Worm (Caenorhabditis elegans) whole organism, L1 larva: ENCODE data around the gene ZK666.14.
A peak's percentile ranks its signal among the peaks of the same experiment; 100 is the strongest.

Experiments used
- C04F5.9 ChIP-seq: sonication (generic microtip); optimal IDR thresholded peaks from 2 replicates; lab custom pipeline; 2016; ENCODE audit warnings: missing genetic modification characterization, missing compliant biosample characterization
- C16A3.4 ChIP-seq: fragments of 150-350 bp; optimal IDR thresholded peaks from 2 replicates; lab custom pipeline; 2014; ENCODE audit warnings: missing biosample characterization, missing genetic modification characterization
- C34B4.2 ChIP-seq: sonication (generic microtip); optimal IDR thresholded peaks from 2 replicates; lab custom pipeline; 2017; ENCODE audit warnings: mild to moderate bottlenecking, missing genetic modification characterization, missing compliant biosample characterization
- F16B12.6 ChIP-seq: fragments of 150-350 bp; optimal IDR thresholded peaks from 2 replicates; lab custom pipeline; 2014; ENCODE audit warnings: missing biosample characterization, missing genetic modification characterization
- Y116A8C.19 ChIP-seq: sonication (generic microtip); optimal IDR thresholded peaks from 2 replicates; lab custom pipeline; 2016; ENCODE audit warnings: missing compliant biosample characterization, missing genetic modification characterization, borderline replicate concordance
- aha-1 ChIP-seq: fragments of 150-350 bp; optimal IDR thresholded peaks from 2 replicates; lab custom pipeline; 2014; ENCODE audit warnings: missing biosample characterization, missing genetic modification characterization
- alr-1 ChIP-seq: fragments of 200-800 bp; sonication (Bioruptor generic); optimal IDR thresholded peaks from 2 replicates; lab custom pipeline; 2018; ENCODE audit warnings: borderline replicate concordance, mild to moderate bottlenecking, missing genetic modification characterization, missing compliant biosample characterization
- blmp-1 ChIP-seq: fragments of 150-350 bp; optimal IDR thresholded peaks from 2 replicates; lab custom pipeline; 2014; ENCODE audit warnings: missing biosample characterization, missing genetic modification characterization
- ceh-63 ChIP-seq: fragments of 200-800 bp; sonication (Bioruptor generic); optimal IDR thresholded peaks from 2 replicates; lab custom pipeline; 2018; ENCODE audit warnings: mild to moderate bottlenecking, missing genetic modification characterization, missing compliant biosample characterization
- ceh-8 ChIP-seq: fragments of 200-800 bp; sonication (Bioruptor generic); optimal IDR thresholded peaks from 2 replicates; lab custom pipeline; 2018; ENCODE audit warnings: mild to moderate bottlenecking, missing genetic modification characterization, moderate library complexity, missing compliant biosample characterization
- ceh-88 ChIP-seq: fragments of 200-800 bp; sonication (Bioruptor generic); IDR thresholded peaks from 2 replicates; pipeline ENCODE4 v1.3.6; 2022; ENCODE audit warnings: missing genetic modification characterization, missing compliant biosample characterization
- ceh-90 ChIP-seq: sonication (generic microtip); optimal IDR thresholded peaks from 2 replicates; lab custom pipeline; 2016; ENCODE audit warnings: missing genetic modification characterization, missing compliant biosample characterization
- dpl-1 ChIP-seq, 3 experiments: fragments of 150-350 bp in 2 of 3; sonication (generic microtip) in 1 of 3; optimal IDR thresholded peaks; 2 replicates each; lab custom pipeline; 2014 to 2017; ENCODE audit warnings: missing biosample characterization in 3 of 3, missing genetic modification characterization in 3 of 3, missing genetic modification reagents in 3 of 3
- dsc-1 ChIP-seq: sonication (generic microtip); optimal IDR thresholded peaks from 2 replicates; lab custom pipeline; 2016; ENCODE audit warnings: mild to moderate bottlenecking, missing genetic modification characterization, missing compliant biosample characterization
- efl-3 ChIP-seq: fragments of 200-800 bp; sonication (Bioruptor generic); optimal IDR thresholded peaks from 2 replicates; lab custom pipeline; 2018; ENCODE audit warnings: mild to moderate bottlenecking, missing genetic modification characterization, missing compliant biosample characterization
- egl-13 ChIP-seq: sonication (generic microtip); optimal IDR thresholded peaks from 2 replicates; lab custom pipeline; 2016; ENCODE audit warnings: missing genotype, missing genetic modification reagents, missing genetic modification characterization, missing compliant biosample characterization
- ets-5 ChIP-seq: fragments of 200-800 bp; sonication (Bioruptor generic); IDR thresholded peaks from 2 replicates; pipeline ENCODE4 v1.3.6; 2022; ENCODE audit warnings: missing genetic modification characterization, missing compliant biosample characterization
- fkh-10 ChIP-seq: sonication (generic microtip); optimal IDR thresholded peaks from 2 replicates; lab custom pipeline; 2017; ENCODE audit warnings: missing biosample characterization, missing genetic modification reagents, missing genetic modification characterization
- fkh-4 ChIP-seq: sonication (generic microtip); optimal IDR thresholded peaks from 2 replicates; lab custom pipeline; 2016; ENCODE audit warnings: missing compliant biosample characterization, missing genetic modification characterization, borderline replicate concordance
- fkh-8 ChIP-seq: sonication (generic microtip); optimal IDR thresholded peaks from 2 replicates; lab custom pipeline; 2016; ENCODE audit warnings: mild to moderate bottlenecking, missing genetic modification characterization, missing compliant biosample characterization
- grh-1 ChIP-seq: fragments of 200-800 bp; sonication (Bioruptor generic); IDR thresholded peaks from 2 replicates; pipeline ENCODE4 v1.3.6; 2022; ENCODE audit warnings: missing genetic modification reagents, missing genetic modification characterization, missing compliant biosample characterization
- hlh-17 ChIP-seq: fragments of 200-800 bp; sonication (Bioruptor generic); optimal IDR thresholded peaks from 2 replicates; lab custom pipeline; 2018; ENCODE audit warnings: missing genetic modification characterization, mild to moderate bottlenecking, missing compliant biosample characterization, moderate library complexity, borderline replicate concordance
- hlh-4 ChIP-seq: sonication (generic microtip); optimal IDR thresholded peaks from 2 replicates; lab custom pipeline; 2016; ENCODE audit warnings: mild to moderate bottlenecking, missing genetic modification characterization, missing compliant biosample characterization
- hpl-2 ChIP-seq: fragments of 150-350 bp; optimal IDR thresholded peaks from 2 replicates; lab custom pipeline; 2014; ENCODE audit warnings: missing biosample characterization, missing genetic modification reagents, missing genetic modification characterization
- irx-1 ChIP-seq: sonication (generic microtip); optimal IDR thresholded peaks from 2 replicates; lab custom pipeline; 2016; ENCODE audit warnings: missing genetic modification characterization, missing compliant biosample characterization
- isw-1 ChIP-seq: fragments of 200-800 bp; sonication (Bioruptor generic); IDR thresholded peaks from 2 replicates; pipeline ENCODE4 v1.3.6; 2022; ENCODE audit warnings: missing genetic modification characterization, missing compliant biosample characterization
- jun-1 ChIP-seq: fragments of 150-350 bp; optimal IDR thresholded peaks from 2 replicates; lab custom pipeline; 2014; ENCODE audit warnings: missing biosample characterization, missing genetic modification reagents, missing genetic modification characterization
- lin-13 ChIP-seq: fragments of 150-350 bp; optimal IDR thresholded peaks from 2 replicates; lab custom pipeline; 2014; ENCODE audit warnings: missing biosample characterization, missing genetic modification reagents, missing genetic modification characterization
- lin-15B ChIP-seq: fragments of 150-350 bp; sonication (generic microtip); optimal IDR thresholded peaks from 3 replicates; lab custom pipeline; 2014; ENCODE audit warnings: missing biosample characterization, missing genetic modification characterization
- lin-35 ChIP-seq, 2 experiments: fragments of 150-350 bp; optimal IDR thresholded peaks; 2 replicates each; lab custom pipeline; 2014; ENCODE audit warnings: missing biosample characterization in 2 of 2, missing genetic modification characterization in 2 of 2, missing genetic modification reagents in 2 of 2
- lir-3 ChIP-seq: sonication (generic microtip); optimal IDR thresholded peaks from 2 replicates; lab custom pipeline; 2016; ENCODE audit warnings: mild to moderate bottlenecking, missing genetic modification characterization, moderate library complexity, missing compliant biosample characterization; ENCODE audit not compliant: poor library complexity
- mab-9 ChIP-seq: fragments of 200-800 bp; sonication (Bioruptor generic); IDR thresholded peaks from 2 replicates; pipeline ENCODE4 v1.3.6; 2022; ENCODE audit warnings: missing genetic modification reagents, missing genetic modification characterization, missing compliant biosample characterization
- mdl-1 ChIP-seq, 2 experiments: fragments of 150-350 bp; optimal IDR thresholded peaks; 2 replicates each; lab custom pipeline; 2014 to 2017; ENCODE audit warnings: missing biosample characterization in 2 of 2, missing genetic modification characterization in 2 of 2, inconsistent platforms in 1 of 2
- nhr-11 ChIP-seq: fragments of 150-350 bp; optimal IDR thresholded peaks from 2 replicates; lab custom pipeline; 2014; ENCODE audit warnings: missing biosample characterization, missing genetic modification characterization
- nhr-19 ChIP-seq: fragments of 200-800 bp; sonication (Bioruptor generic); conservative IDR thresholded peaks from 2 replicates; pipeline ENCODE4 v1.3.6; 2022; ENCODE audit warnings: missing genetic modification characterization, missing compliant biosample characterization
- nhr-237 ChIP-seq: fragments of 150-350 bp; optimal IDR thresholded peaks from 2 replicates; lab custom pipeline; 2014; ENCODE audit warnings: missing biosample characterization, missing genetic modification characterization
- nhr-47 ChIP-seq: sonication (generic microtip); optimal IDR thresholded peaks from 2 replicates; lab custom pipeline; 2016; ENCODE audit warnings: mild to moderate bottlenecking, missing genetic modification characterization, moderate library complexity, missing compliant biosample characterization
- nhr-71 ChIP-seq: sonication (generic microtip); optimal IDR thresholded peaks from 2 replicates; lab custom pipeline; 2016; ENCODE audit warnings: mild to moderate bottlenecking, missing genetic modification characterization, moderate library complexity, missing compliant biosample characterization
- nhr-77 ChIP-seq: fragments of 150-350 bp; optimal IDR thresholded peaks from 2 replicates; lab custom pipeline; 2014; ENCODE audit warnings: missing biosample characterization, missing genetic modification characterization
- nhr-85 ChIP-seq: sonication (generic microtip); peaks from one replicate; lab custom pipeline; 2016; ENCODE audit warnings: missing genetic modification characterization, inconsistent platforms, missing compliant biosample characterization
- nhr-90 ChIP-seq: sonication (generic microtip); optimal IDR thresholded peaks from 2 replicates; lab custom pipeline; 2016; ENCODE audit warnings: mild to moderate bottlenecking, missing genetic modification characterization, missing compliant biosample characterization; ENCODE audit not compliant: poor library complexity
- pag-3 ChIP-seq: sonication (generic microtip); optimal IDR thresholded peaks from 2 replicates; lab custom pipeline; 2017; ENCODE audit warnings: missing genetic modification characterization, mild to moderate bottlenecking, missing compliant biosample characterization, antibody characterized with exemption, borderline replicate concordance; ENCODE audit not compliant: insufficient read depth
- skn-1 ChIP-seq: fragments of 150-350 bp; optimal IDR thresholded peaks from 2 replicates; lab custom pipeline; 2014; ENCODE audit warnings: missing biosample characterization, missing genetic modification characterization
- sptf-1 ChIP-seq: fragments of 150-350 bp; optimal IDR thresholded peaks from 2 replicates; lab custom pipeline; 2014; ENCODE audit warnings: missing biosample characterization, missing genetic modification characterization
- tlp-1 ChIP-seq: fragments of 150-350 bp; optimal IDR thresholded peaks from 2 replicates; lab custom pipeline; 2014; ENCODE audit warnings: missing biosample characterization, missing genetic modification characterization
- unc-30 ChIP-seq: sonication (generic microtip); optimal IDR thresholded peaks from 2 replicates; lab custom pipeline; 2017; ENCODE audit warnings: missing biosample characterization, missing genetic modification characterization
- unc-62 ChIP-seq: fragments of 150-350 bp; optimal IDR thresholded peaks from 2 replicates; lab custom pipeline; 2014; ENCODE audit warnings: missing biosample characterization, missing genetic modification reagents, missing genetic modification characterization
- unc-86 ChIP-seq: sonication (generic microtip); optimal IDR thresholded peaks from 2 replicates; lab custom pipeline; 2016; ENCODE audit warnings: missing genetic modification characterization, missing compliant biosample characterization
- unc-98 ChIP-seq: fragments of 200-800 bp; sonication (Bioruptor generic); IDR thresholded peaks from 2 replicates; pipeline ENCODE4 v1.3.6; 2022; ENCODE audit warnings: missing genetic modification characterization, missing compliant biosample characterization
- zag-1 ChIP-seq: fragments of 150-350 bp; optimal IDR thresholded peaks from 2 replicates; lab custom pipeline; 2014; ENCODE audit warnings: missing biosample characterization, missing genetic modification characterization
- ztf-11 ChIP-seq, 2 experiments: sonication (generic microtip); optimal IDR thresholded peaks; 2 replicates each; lab custom pipeline; 2016 to 2017; ENCODE audit warnings: missing genetic modification characterization in 2 of 2, missing biosample characterization in 1 of 2, missing compliant biosample characterization in 1 of 2

The ZK666.14 gene

ce11 chrII:10502491-10503063 is 8.0 kb downstream of the ZK666.14 start, which contains the start of gene myrf-1 (continued):
- TF ChIP-seq unc-98 (GFP tag; lab: Robert Waterston, UW) (no peak), ceh-63 (no peak), nhr-19 (GFP tag; lab: Robert Waterston, UW) (peak; percentile 80), skn-1 (tag; lab: Kevin White, UChicago) (peak; percentile 77), lir-3 (tag; lab: Kevin White, UChicago) (peak; percentile 58), unc-30 (tag; lab: Kevin White, UChicago) (no peak), nhr-71 (peak; percentile 91), Y116A8C.19 (no peak), fkh-4 (tag; lab: Kevin White, UChicago) (no peak), nhr-90 (peak; percentile 73), grh-1 (GFP tag; lab: Robert Waterston, UW) (peak; percentile 64), hpl-2 (GFP tag; lab: Kevin White, UChicago) (no peak), sptf-1 (tag; lab: Kevin White, UChicago) (no peak), mdl-1 (tag; optimal IDR thresholded peaks at IDR 0.05; lab: Kevin White, UChicago) (peak in 1 of 2 experiments; percentile 83), isw-1 (GFP tag; lab: Robert Waterston, UW) (peak; percentile 66), pag-3 (tag; lab: Kevin White, UChicago) (peak; percentile 72), dpl-1 (GFP tag; optimal IDR thresholded peaks at IDR 0.05; lab: Kevin White, UChicago) (peak in 2 of 3 experiments; percentile 37 to 55), lin-13 (GFP tag; lab: Kevin White, UChicago) (peak; percentile 52), fkh-8 (tag; lab: Kevin White, UChicago) (peak; percentile 90), egl-13 (tag; lab: Kevin White, UChicago) (peak; percentile 84), nhr-47 (tag; lab: Kevin White, UChicago) (peak; percentile 85), fkh-10 (peak; percentile 66), nhr-11 (peak; percentile 84), efl-3 (peak; percentile 22), ceh-8 (GFP tag; lab: Kevin White, UChicago) (peak; percentile 85), ztf-11 (tag; optimal IDR thresholded peaks at IDR 0.05; lab: Kevin White, UChicago) (peak in 1 of 2 experiments; percentile 75), zag-1 (tag; lab: Kevin White, UChicago) (no peak), C34B4.2 (tag; lab: Kevin White, UChicago) (no peak), C04F5.9 (tag; lab: Kevin White, UChicago) (no peak), jun-1 (tag; lab: Kevin White, UChicago) (peak; percentile 92), nhr-85 (tag; lab: Kevin White, UChicago) (peak; percentile 99), ets-5 (GFP tag; lab: Robert Waterston, UW) (no peak), C16A3.4 (tag; lab: Kevin White, UChicago) (peak; percentile 65), lin-35 (GFP tag; optimal IDR thresholded peaks at IDR 0.05; lab: Kevin White, UChicago) (peak; percentile 53 to 59), blmp-1 (peak; percentile 73), ceh-88 (GFP tag; lab: Robert Waterston, UW) (no peak), mab-9 (GFP tag; lab: Robert Waterston, UW) (peak; percentile 53; the same call in 1 of the 2 replicates), dsc-1 (tag; lab: Kevin White, UChicago) (peak; percentile 77), irx-1 (peak; percentile 66), unc-62 (GFP tag; lab: Kevin White, UChicago) (no peak), lin-15B (tag; lab: Kevin White, UChicago) (peak; percentile 15), unc-86 (peak; percentile 73), alr-1 (tag; lab: Kevin White, UChicago) (no peak), ceh-90 (tag; lab: Kevin White, UChicago) (no peak), nhr-77 (peak; percentile 75), tlp-1 (tag; lab: Kevin White, UChicago) (no peak), hlh-17 (GFP tag; lab: Kevin White, UChicago) (no peak), aha-1 (peak; percentile 21), nhr-237 (peak; percentile 51), hlh-4 (tag; lab: Kevin White, UChicago) (no peak), F16B12.6 (peak; percentile 13)
